Worm (Caenorhabditis elegans) whole organism, L2 larva: ENCODE measurements around the gene W01D2.1.

Source experiments
- ama-1 ChIP-seq: fragments of 150-350 bp; optimal IDR thresholded peaks from 2 replicates; lab custom pipeline; 2018; ENCODE audit warnings: inconsistent platforms
- dmd-4 ChIP-seq: sonication (generic microtip); optimal IDR thresholded peaks from 2 replicates; lab custom pipeline; 2017; ENCODE audit warnings: missing biosample characterization, missing genetic modification characterization
- egl-27 ChIP-seq: sonication (generic microtip); optimal IDR thresholded peaks from 3 replicates; lab custom pipeline; 2017; ENCODE audit warnings: missing biosample characterization, missing genetic modification reagents, missing genetic modification characterization
- elt-3 ChIP-seq: sonication (generic microtip); optimal IDR thresholded peaks from 2 replicates; lab custom pipeline; 2017; ENCODE audit warnings: missing biosample characterization, missing genetic modification characterization
- lin-13 ChIP-seq: fragments of 150-350 bp; optimal IDR thresholded peaks from 2 replicates; lab custom pipeline; 2014; ENCODE audit warnings: missing biosample characterization, missing genetic modification reagents, missing genetic modification characterization
- lsy-2 ChIP-seq, 2 experiments: fragments of 150-350 bp in 1 of 2; sonication (generic microtip) in 1 of 2; optimal IDR thresholded peaks; 2 replicates each; lab custom pipeline; 2014 to 2017; ENCODE audit warnings: missing biosample characterization in 2 of 2, missing genetic modification characterization in 2 of 2
- nhr-237 ChIP-seq: fragments of 150-350 bp; optimal IDR thresholded peaks from 2 replicates; lab custom pipeline; 2014; ENCODE audit warnings: missing biosample characterization, missing genetic modification characterization
- snpc-4 ChIP-seq: fragments of 150-350 bp; optimal IDR thresholded peaks from 2 replicates; lab custom pipeline; 2014; ENCODE audit warnings: missing biosample characterization, missing genetic modification characterization
- zag-1 ChIP-seq: fragments of 150-350 bp; optimal IDR thresholded peaks from 2 replicates; lab custom pipeline; 2014; ENCODE audit warnings: missing biosample characterization, missing genetic modification characterization

ce11 chrII:14812661-14813060 lies 2.7 kb upstream of the W01D2.1 start:
- no peak for TF ChIP-seq snpc-4 (tag; lab: Kevin White, UChicago)
- TF ChIP-seq lsy-2 (tag; optimal IDR thresholded peaks at IDR 0.05; lab: Kevin White, UChicago): no peak
- no peak for TF ChIP-seq dmd-4
- TF ChIP-seq ama-1 (lab: Kevin White, UChicago): no peak
- no peak for TF ChIP-seq zag-1 (tag; lab: Kevin White, UChicago)
- no peak for TF ChIP-seq egl-27
- TF ChIP-seq lin-13 (GFP tag; lab: Kevin White, UChicago): no peak
- TF ChIP-seq nhr-237 (tag; lab: Kevin White, UChicago): no peak
- TF ChIP-seq elt-3 (tag; lab: Kevin White, UChicago): no peak
